Fruit fly (Drosophila melanogaster) whole organism, embryonic: ENCODE measurements around the gene Agpat3.
A peak's percentile ranks its signal among the peaks of the same experiment; 100 is the strongest.

Experiments
- BEAF-32 ChIP-seq: fragments of 200-800 bp; sonication (Bioruptor generic); optimal IDR thresholded peaks from 3 replicates; lab custom pipeline; 2017; ENCODE audit warnings: missing biosample characterization, missing genetic modification characterization, mild to moderate bottlenecking, moderate library complexity, missing genetic modification reagents
- CG11723 ChIP-seq: fragments of 200-800 bp; sonication (Bioruptor generic); optimal IDR thresholded peaks from 2 replicates; lab custom pipeline; 2017; ENCODE audit warnings: missing biosample characterization, mild to moderate bottlenecking, missing genetic modification characterization
- CG12236 ChIP-seq: fragments of 200-800 bp; sonication (Bioruptor generic); optimal IDR thresholded peaks from 2 replicates; lab custom pipeline; 2016; ENCODE audit warnings: missing biosample characterization, missing genetic modification characterization
- CG13296 ChIP-seq: fragments of 200-800 bp; sonication (Bioruptor generic); optimal IDR thresholded peaks from 3 replicates; lab custom pipeline; 2018; ENCODE audit warnings: missing biosample characterization, mild to moderate bottlenecking, missing genetic modification characterization
- CG13775 ChIP-seq: fragments of 200-800 bp; sonication (Bioruptor generic); optimal IDR thresholded peaks from 3 replicates; lab custom pipeline; 2017; ENCODE audit warnings: missing biosample characterization, mild to moderate bottlenecking, missing genetic modification characterization
- CG15011 ChIP-seq: fragments of 200-800 bp; sonication (Bioruptor generic); optimal IDR thresholded peaks from 3 replicates; lab custom pipeline; 2018; ENCODE audit warnings: missing biosample characterization, mild to moderate bottlenecking, missing genetic modification characterization
- CG15696 ChIP-seq: fragments of 200-800 bp; sonication (Bioruptor generic); optimal IDR thresholded peaks from 2 replicates; lab custom pipeline; 2019; ENCODE audit warnings: missing biosample characterization, mild to moderate bottlenecking, missing genetic modification characterization, moderate library complexity
- CG18011 ChIP-seq: fragments of 200-800 bp; sonication (Bioruptor generic); optimal IDR thresholded peaks from 2 replicates; lab custom pipeline; 2017; ENCODE audit warnings: missing biosample characterization, missing genetic modification characterization, mild to moderate bottlenecking, moderate library complexity, missing genotype
- CG18764 ChIP-seq: fragments of 200-800 bp; sonication (Bioruptor generic); optimal IDR thresholded peaks from 3 replicates; lab custom pipeline; 2016; ENCODE audit warnings: missing biosample characterization, missing genetic modification characterization
- CG2199 ChIP-seq: fragments of 200-800 bp; sonication (Bioruptor generic); IDR thresholded peaks from 3 replicates; pipeline ENCODE4 v1.3.6; 2022; ENCODE audit warnings: missing biosample characterization, missing genetic modification characterization
- CG32772 ChIP-seq: fragments of 200-800 bp; sonication (Bioruptor generic); IDR thresholded peaks from 2 replicates; pipeline ENCODE4 v1.3.6; 2022; ENCODE audit warnings: missing biosample characterization, missing genetic modification characterization
- CG4360 ChIP-seq: fragments of 200-800 bp; sonication (Bioruptor generic); IDR thresholded peaks from 2 replicates; pipeline ENCODE4 v1.3.6; 2022; ENCODE audit warnings: missing biosample characterization, missing genetic modification characterization
- CG4707 ChIP-seq: fragments of 200-800 bp; sonication (Bioruptor generic); optimal IDR thresholded peaks from 2 replicates; lab custom pipeline; 2018; ENCODE audit warnings: missing biosample characterization, mild to moderate bottlenecking, missing genetic modification characterization, moderate library complexity
- CG7357 ChIP-seq: fragments of 200-800 bp; sonication (Bioruptor generic); IDR thresholded peaks from 3 replicates; pipeline ENCODE4 v1.3.6; 2022; ENCODE audit warnings: missing biosample characterization, missing genetic modification characterization
- CG7786 ChIP-seq: fragments of 200-800 bp; sonication (Bioruptor generic); optimal IDR thresholded peaks from 2 replicates; lab custom pipeline; 2016; ENCODE audit warnings: missing biosample characterization, missing genetic modification characterization
- CG7963 ChIP-seq: fragments of 200-800 bp; sonication (Bioruptor generic); IDR thresholded peaks from 3 replicates; pipeline ENCODE4 v1.3.6; 2022; ENCODE audit warnings: missing biosample characterization, missing genetic modification characterization; ENCODE audit not compliant: partially characterized antibody
- CG8765 ChIP-seq: fragments of 200-800 bp; sonication (Bioruptor generic); IDR thresholded peaks from 2 replicates; pipeline ENCODE4 v1.3.6; 2022; ENCODE audit warnings: missing biosample characterization, missing genetic modification characterization
- CG8924 ChIP-seq: fragments of 200-800 bp; optimal IDR thresholded peaks from 3 replicates; lab custom pipeline; 2019; ENCODE audit warnings: missing biosample characterization, mild to moderate bottlenecking, missing genetic modification characterization, moderate library complexity
- CTCF ChIP-seq: fragments of 200-800 bp; sonication (Bioruptor generic); optimal IDR thresholded peaks from 2 replicates; lab custom pipeline; 2017; ENCODE audit warnings: missing biosample characterization, mild to moderate bottlenecking, missing genetic modification characterization, moderate library complexity
- Deaf1 ChIP-seq: fragments of 200-800 bp; optimal IDR thresholded peaks from 3 replicates; lab custom pipeline; 2019; ENCODE audit warnings: missing biosample characterization, mild to moderate bottlenecking, missing genetic modification characterization, moderate library complexity
- Dfd ChIP-seq, 2 experiments: fragments of >200 bp; optimal IDR thresholded peaks; 2 replicates each; lab custom pipeline; 2017; ENCODE audit warnings: missing biosample characterization in 2 of 2, missing genetic modification characterization in 2 of 2
- Dref ChIP-seq: fragments of 200-800 bp; sonication (Bioruptor generic); IDR thresholded peaks from 2 replicates; pipeline ENCODE4 v1.3.6; 2022; ENCODE audit warnings: missing biosample characterization, missing genetic modification characterization
- HHEX ChIP-seq: fragments of 200-800 bp; sonication (Bioruptor generic); optimal IDR thresholded peaks from 3 replicates; lab custom pipeline; 2017; ENCODE audit warnings: missing biosample characterization, mild to moderate bottlenecking, missing genetic modification characterization, missing genetic modification reagents
- Hand ChIP-seq: fragments of 200-800 bp; sonication (Bioruptor generic); optimal IDR thresholded peaks from 2 replicates; lab custom pipeline; 2017; ENCODE audit warnings: mild to moderate bottlenecking, missing biosample characterization, missing genetic modification reagents, missing genetic modification characterization
- Hr39 ChIP-seq: fragments of >200 bp; optimal IDR thresholded peaks from 2 replicates; lab custom pipeline; 2017
- Nf-YC ChIP-seq: fragments of 200-800 bp; optimal IDR thresholded peaks from 3 replicates; lab custom pipeline; 2019; ENCODE audit warnings: missing biosample characterization, mild to moderate bottlenecking, missing genetic modification characterization, moderate library complexity
- Oli ChIP-seq: fragments of 200-800 bp; sonication (Bioruptor generic); optimal IDR thresholded peaks from 2 replicates; lab custom pipeline; 2018; ENCODE audit warnings: missing biosample characterization, mild to moderate bottlenecking, missing genetic modification characterization, moderate library complexity
- Opbp ChIP-seq: fragments of 200-800 bp; sonication (Bioruptor generic); IDR thresholded peaks from 3 replicates; pipeline ENCODE4 v1.3.6; 2022; ENCODE audit warnings: missing biosample characterization, missing genetic modification characterization; ENCODE audit not compliant: partially characterized antibody
- Pdp1 ChIP-seq, 2 experiments: fragments of 200-800 bp; sonication (Bioruptor generic); optimal IDR thresholded peaks; 3 replicates each; lab custom pipeline; 2016; ENCODE audit warnings: missing biosample characterization in 2 of 2, missing genetic modification characterization in 2 of 2, mild to moderate bottlenecking in 1 of 2, moderate library complexity in 1 of 2
- Sry-β ChIP-seq: fragments of 200-800 bp; sonication (Bioruptor generic); optimal IDR thresholded peaks from 2 replicates; lab custom pipeline; 2018; ENCODE audit warnings: missing biosample characterization, mild to moderate bottlenecking, missing genetic modification characterization, moderate library complexity
- YL-1 ChIP-seq: fragments of 200-800 bp; sonication (Bioruptor generic); optimal IDR thresholded peaks from 3 replicates; lab custom pipeline; 2017; ENCODE audit warnings: missing biosample characterization, mild to moderate bottlenecking, missing genetic modification characterization
- cad ChIP-seq: fragments of >200 bp; optimal IDR thresholded peaks from 2 replicates; lab custom pipeline; 2017; ENCODE audit warnings: missing biosample characterization, missing genetic modification characterization
- cas ChIP-seq: fragments of 200-800 bp; sonication (Bioruptor generic); IDR thresholded peaks from 2 replicates; pipeline ENCODE4 v1.3.6; 2022; ENCODE audit warnings: missing biosample characterization, missing genetic modification characterization
- cg ChIP-seq: fragments of 200-800 bp; sonication (Bioruptor generic); optimal IDR thresholded peaks from 3 replicates; lab custom pipeline; 2019; ENCODE audit warnings: missing biosample characterization, mild to moderate bottlenecking, missing genetic modification characterization, moderate library complexity
- chm ChIP-seq: fragments of 200-800 bp; sonication (Bioruptor generic); IDR thresholded peaks from 2 replicates; pipeline ENCODE4 v1.3.6; 2022; ENCODE audit warnings: missing biosample characterization, missing genetic modification characterization
- dm ChIP-seq: fragments of 200-800 bp; sonication (Bioruptor generic); optimal IDR thresholded peaks from 3 replicates; lab custom pipeline; 2016; ENCODE audit warnings: missing biosample characterization, missing genetic modification characterization
- en ChIP-seq: fragments of 200-800 bp; sonication (Bioruptor generic); optimal IDR thresholded peaks from 2 replicates; lab custom pipeline; 2016; ENCODE audit warnings: missing biosample characterization, missing genetic modification characterization
- gcm ChIP-seq: fragments of 200-800 bp; sonication (Bioruptor generic); optimal IDR thresholded peaks from 2 replicates; lab custom pipeline; 2019; ENCODE audit warnings: missing biosample characterization, mild to moderate bottlenecking, missing genetic modification characterization, moderate library complexity
- grau ChIP-seq: fragments of 200-800 bp; optimal IDR thresholded peaks from 3 replicates; lab custom pipeline; 2019; ENCODE audit warnings: missing biosample characterization, mild to moderate bottlenecking, missing genetic modification characterization, moderate library complexity
- gsb-n ChIP-seq: fragments of 200-800 bp; sonication (Bioruptor generic); optimal IDR thresholded peaks from 3 replicates; lab custom pipeline; 2018; ENCODE audit warnings: missing biosample characterization, mild to moderate bottlenecking, missing genetic modification characterization
- hth ChIP-seq: fragments of >200 bp; optimal IDR thresholded peaks from 2 replicates; lab custom pipeline; 2017; ENCODE audit warnings: inconsistent platforms
- insv ChIP-seq, 2 experiments: fragments of 200-800 bp; sonication (Bioruptor generic); optimal IDR thresholded peaks; 3 replicates each; lab custom pipeline; 2016 to 2018; ENCODE audit warnings: missing biosample characterization in 2 of 2, missing genetic modification characterization in 2 of 2
- oc ChIP-seq: fragments of 200-800 bp; sonication (Bioruptor generic); optimal IDR thresholded peaks from 2 replicates; lab custom pipeline; 2018; ENCODE audit warnings: missing biosample characterization, mild to moderate bottlenecking, missing genetic modification characterization, moderate library complexity
- pros ChIP-seq: fragments of 200-800 bp; sonication (Bioruptor generic); optimal IDR thresholded peaks from 3 replicates; lab custom pipeline; 2019; ENCODE audit warnings: missing biosample characterization, mild to moderate bottlenecking, missing genetic modification characterization, moderate library complexity
- psq ChIP-seq: fragments of 200-800 bp; sonication (Bioruptor generic); optimal IDR thresholded peaks from 2 replicates; lab custom pipeline; 2017; ENCODE audit warnings: missing biosample characterization, missing genetic modification characterization
- rib ChIP-seq: fragments of 200-800 bp; sonication (Bioruptor generic); IDR thresholded peaks from 2 replicates; pipeline ENCODE4 v1.3.6; 2022; ENCODE audit warnings: missing biosample characterization, missing genetic modification characterization
- sqz ChIP-seq: fragments of 200-800 bp; sonication (Bioruptor generic); optimal IDR thresholded peaks from 3 replicates; lab custom pipeline; 2018; ENCODE audit warnings: missing biosample characterization, mild to moderate bottlenecking, missing genetic modification characterization
- sr ChIP-seq: fragments of 200-800 bp; sonication (Bioruptor generic); IDR thresholded peaks from 3 replicates; pipeline ENCODE4 v1.3.6; 2022; ENCODE audit warnings: missing biosample characterization, missing genetic modification characterization
- wdn ChIP-seq: fragments of 200-800 bp; sonication (Bioruptor generic); IDR thresholded peaks from 2 replicates; pipeline ENCODE4 v1.3.6; 2022; ENCODE audit warnings: missing biosample characterization, missing genetic modification characterization
- zfh2 ChIP-seq: fragments of 200-800 bp; sonication (Bioruptor generic); optimal IDR thresholded peaks from 2 replicates; lab custom pipeline; 2016; ENCODE audit warnings: missing biosample characterization, missing genetic modification characterization

The Agpat3 gene

DNA sequence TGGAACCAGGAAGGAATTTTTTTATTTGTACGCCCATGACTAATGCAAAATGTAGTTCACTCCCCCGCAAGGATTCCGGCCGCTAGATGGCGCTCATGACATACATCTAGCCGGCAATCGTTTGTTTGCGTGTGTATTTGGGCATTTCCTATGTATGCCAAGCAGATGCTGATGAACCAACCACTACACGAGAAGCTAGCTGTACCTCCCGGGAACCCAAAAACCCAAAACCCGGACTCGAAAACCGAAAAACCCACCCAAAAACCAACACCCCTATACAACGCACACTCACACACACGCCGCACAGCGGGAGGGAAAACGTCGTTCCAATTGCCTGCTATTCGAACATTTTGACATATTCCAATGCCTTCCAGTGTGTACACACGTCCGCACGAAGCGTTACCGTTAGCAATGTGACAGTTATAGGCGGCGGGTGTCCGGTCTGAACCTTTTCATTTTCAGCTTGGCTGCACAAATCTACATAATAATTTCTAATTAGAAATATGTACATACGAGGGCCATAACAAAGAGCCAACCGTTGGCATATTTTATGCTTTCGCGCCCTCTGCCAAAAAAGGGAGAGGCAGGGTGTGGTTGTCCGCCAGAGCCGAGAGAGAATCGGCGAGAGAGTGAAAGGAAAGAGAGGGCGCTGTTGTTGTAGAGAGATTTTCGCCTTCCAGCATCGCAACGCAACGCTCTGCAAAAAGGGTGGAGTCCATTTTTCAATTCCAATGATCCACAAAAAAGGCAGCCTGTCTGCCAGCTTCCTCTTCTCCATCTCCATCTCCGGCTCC is 22.3 kb upstream of the Agpat3 start:
- peak; percentile 84; the same call in 2 of the 3 replicates for TF ChIP-seq CG2199
- peak; percentile 68 for TF ChIP-seq gsb-n (tag; lab: Kevin White, UChicago)
- TF ChIP-seq sqz (GFP tag; lab: Kevin White, UChicago): peak; percentile 37
- no peak for TF ChIP-seq CG13296 (GFP tag; lab: Kevin White, UChicago)
- no peak for TF ChIP-seq CG13775 (GFP tag; lab: Kevin White, UChicago)
- no peak for TF ChIP-seq Hand (GFP tag; lab: Kevin White, UChicago)
- TF ChIP-seq chm: peak; percentile 42; the same call in 1 of the 2 replicates
- TF ChIP-seq CG12236 (GFP tag; lab: Kevin White, UChicago): no peak
- TF ChIP-seq insv (GFP tag; optimal IDR thresholded peaks at IDR 0.05; lab: Kevin White, UChicago): peak in 1 of 2 experiments; percentile 94
- no peak for TF ChIP-seq Opbp (GFP tag; lab: Robert Waterston, UW)
- TF ChIP-seq Oli (tag; lab: Kevin White, UChicago): no peak
- TF ChIP-seq CTCF (GFP tag; lab: Kevin White, UChicago): peak; percentile 91
- TF ChIP-seq CG15696 (tag; lab: Kevin White, UChicago): no peak
- no peak for TF ChIP-seq zfh2
- peak; percentile 35 for TF ChIP-seq CG8924
- TF ChIP-seq CG4707 (GFP tag; lab: Kevin White, UChicago): no peak
- no peak for TF ChIP-seq Hr39
- peak; percentile 59 for TF ChIP-seq cg (GFP tag; lab: Kevin White, UChicago)
- peak; percentile 84 for TF ChIP-seq CG4360
- TF ChIP-seq CG11723 (GFP tag; lab: Kevin White, UChicago): no peak
- TF ChIP-seq BEAF-32 (GFP tag; lab: Kevin White, UChicago): no peak
- no peak for TF ChIP-seq CG15011 (GFP tag; lab: Kevin White, UChicago)
- TF ChIP-seq psq: no peak
- no peak for TF ChIP-seq CG7963
- TF ChIP-seq HHEX (GFP tag; lab: Kevin White, UChicago): no peak
- TF ChIP-seq rib (GFP tag; lab: Robert Waterston, UW): peak; percentile 51; the same call in 1 of the 2 replicates
- TF ChIP-seq CG18764 (GFP tag; lab: Kevin White, UChicago): no peak
- no peak for TF ChIP-seq CG7357 (GFP tag; lab: Robert Waterston, UW)
- peak; percentile 31 for TF ChIP-seq YL-1 (GFP tag; lab: Kevin White, UChicago)
- no peak for TF ChIP-seq cas (GFP tag; lab: Robert Waterston, UW)
- TF ChIP-seq CG8765 (GFP tag; lab: Robert Waterston, UW): 0 out of 2 replicates have a peak, but pooled peaks have one; percentile 18
- peak; percentile 34 for TF ChIP-seq gcm
- no peak for TF ChIP-seq oc (tag; lab: Kevin White, UChicago)
- peak; percentile 47 for TF ChIP-seq Deaf1
- TF ChIP-seq sr (GFP tag; lab: Robert Waterston, UW): no peak
- TF ChIP-seq grau (tag; lab: Kevin White, UChicago): peak; percentile 4
- TF ChIP-seq pros: peak; percentile 64
- TF ChIP-seq wdn (GFP tag; lab: Robert Waterston, UW): no peak; the same call in 1 of the 2 replicates
- no peak for TF ChIP-seq CG32772 (GFP tag; lab: Robert Waterston, UW)
- TF ChIP-seq Sry-β: no peak
- TF ChIP-seq CG7786: no peak
- TF ChIP-seq hth (lab: Kevin White, UChicago): no peak
- TF ChIP-seq en (GFP tag; lab: Kevin White, UChicago): no peak
- no peak for TF ChIP-seq Pdp1 (GFP tag; optimal IDR thresholded peaks at IDR 0.05; lab: Kevin White, UChicago)
- no peak for TF ChIP-seq Dref
- TF ChIP-seq cad: no peak
- TF ChIP-seq Nf-YC (tag; lab: Kevin White, UChicago): peak; percentile 5
- no peak for TF ChIP-seq dm (GFP tag; lab: Kevin White, UChicago)
- no peak for TF ChIP-seq CG18011 (GFP tag; lab: Kevin White, UChicago)
- no peak for TF ChIP-seq Dfd (GFP tag; optimal IDR thresholded peaks at IDR 0.05; lab: Kevin White, UChicago)
